Worm (Caenorhabditis elegans): Measurements from ENCODE around the gene oig-3.

The oig-3 gene

ce11 chrV:14719491-14719890 lies 10.0 kb upstream of the oig-3 start, which contains the start of gene R08A2.1:
Gene R08A2.1 (minus strand): TSS chrV:14719591.
- no peak for TF ChIP-seq hnd-1 (tag; optimal IDR thresholded peaks at IDR 0.05)
- no peak for TF ChIP-seq B0310.2 (tag; optimal IDR thresholded peaks at IDR 0.05)
- TF ChIP-seq flt-1 (GFP tag; IDR thresholded peaks at IDR 0.05): no peak
- TF ChIP-seq tbx-37 (GFP tag; conservative IDR thresholded peaks at IDR 0.05): no peak
- TF ChIP-seq ama-1 (optimal IDR thresholded peaks at IDR 0.05): no peak
- no peak for TF ChIP-seq pes-1 (GFP tag; IDR thresholded peaks at IDR 0.05)
- no peak for TF ChIP-seq hmg-4 (GFP tag; optimal IDR thresholded peaks at IDR 0.05)
- TF ChIP-seq ets-7 (tag; optimal IDR thresholded peaks at IDR 0.05): no peak
- no peak for TF ChIP-seq tra-4 (tag; optimal IDR thresholded peaks at IDR 0.05)
- no peak for TF ChIP-seq F13C5.2 (tag; optimal IDR thresholded peaks at IDR 0.05)
- TF ChIP-seq ceh-13 (GFP tag; optimal IDR thresholded peaks at IDR 0.05): no peak
- no peak for TF ChIP-seq hmbx-1 (tag; optimal IDR thresholded peaks at IDR 0.05)
- no peak for TF ChIP-seq tbx-11 (GFP tag; IDR thresholded peaks at IDR 0.05)
- TF ChIP-seq scrt-1 (GFP tag; IDR thresholded peaks at IDR 0.05): no peak
- no peak for TF ChIP-seq aly-1 (tag; optimal IDR thresholded peaks at IDR 0.05)
- TF ChIP-seq ceh-36 (tag; optimal IDR thresholded peaks at IDR 0.05): no peak

DNA sequence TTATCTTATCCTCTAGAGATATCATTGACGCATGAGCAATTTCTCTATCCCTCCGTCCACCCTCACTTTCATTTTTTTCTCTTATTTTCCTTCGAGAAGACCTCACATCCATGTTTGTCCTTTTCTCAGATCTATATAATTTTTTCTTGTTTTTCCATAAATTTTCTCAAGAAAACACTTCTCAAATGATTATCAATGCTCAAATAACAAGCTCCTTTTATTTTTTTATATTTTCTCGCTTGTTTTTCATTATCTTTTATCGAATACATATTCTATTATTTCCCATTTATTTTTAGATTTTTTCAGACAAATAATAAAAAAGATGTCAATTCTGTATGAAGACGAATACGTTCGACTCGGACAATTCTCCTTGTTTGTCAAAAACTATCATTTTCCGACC lies 6.4 kb upstream of the oig-3 start, which contains the start of gene R08A2.7:
TSS of gene R08A2.7 (plus strand) at position 301 of the 400 bp plus-strand sequence.
- TF ChIP-seq hmbx-1 (tag; optimal IDR thresholded peaks at IDR 0.05) (no peak), ceh-13 (GFP tag; optimal IDR thresholded peaks at IDR 0.05) (no peak), flt-1 (GFP tag; IDR thresholded peaks at IDR 0.05) (no peak), F13C5.2 (tag; optimal IDR thresholded peaks at IDR 0.05) (no peak), ceh-36 (tag; optimal IDR thresholded peaks at IDR 0.05) (no peak), scrt-1 (GFP tag; IDR thresholded peaks at IDR 0.05) (no peak), tra-4 (tag; optimal IDR thresholded peaks at IDR 0.05) (no peak), ama-1 (optimal IDR thresholded peaks at IDR 0.05) (no peak), tbx-11 (GFP tag; IDR thresholded peaks at IDR 0.05) (no peak), B0310.2 (tag; optimal IDR thresholded peaks at IDR 0.05) (no peak), pes-1 (GFP tag; IDR thresholded peaks at IDR 0.05) (no peak), sea-1 (GFP tag; conservative IDR thresholded peaks at IDR 0.05) (no peak), aly-1 (tag; optimal IDR thresholded peaks at IDR 0.05) (no peak), hnd-1 (tag; optimal IDR thresholded peaks at IDR 0.05) (no peak), hmg-4 (GFP tag; optimal IDR thresholded peaks at IDR 0.05) (no peak), ets-7 (tag; optimal IDR thresholded peaks at IDR 0.05) (no peak), tbx-37 (GFP tag; conservative IDR thresholded peaks at IDR 0.05) (no peak)

DNA sequence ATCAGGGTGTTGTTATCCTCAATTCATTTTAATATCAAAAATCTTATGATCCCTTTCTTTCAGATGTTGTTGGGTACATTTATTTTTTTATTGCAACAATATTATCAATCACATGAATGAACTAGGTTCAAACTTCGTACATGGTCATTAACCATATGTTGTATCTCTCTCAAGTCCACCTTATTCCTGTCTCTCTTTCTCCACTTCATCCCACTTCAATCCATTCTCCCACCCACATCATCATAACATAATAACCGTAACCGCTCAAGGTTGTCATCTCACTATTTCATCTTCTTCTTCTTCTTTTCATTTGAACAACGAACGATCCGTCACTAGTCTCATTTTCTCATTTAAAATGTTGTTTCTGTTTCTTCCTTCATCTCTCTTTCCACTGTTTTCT lies 4.0 kb upstream of the oig-3 start:
- TF ChIP-seq tbx-11 (GFP tag; IDR thresholded peaks at IDR 0.05) (no peak), ets-7 (tag; optimal IDR thresholded peaks at IDR 0.05) (no peak), flt-1 (GFP tag; IDR thresholded peaks at IDR 0.05) (no peak), tra-4 (tag; optimal IDR thresholded peaks at IDR 0.05) (no peak)

ce11 chrV:14726596-14726995 lies 2.8 kb upstream of the oig-3 start, which contains the start of gene Y50E8A.1:
Gene Y50E8A.1 (plus strand): TSS chrV:14726896.
- no peak for TF ChIP-seq hmg-4 (GFP tag; optimal IDR thresholded peaks at IDR 0.05)
- TF ChIP-seq ceh-13 (GFP tag; optimal IDR thresholded peaks at IDR 0.05): no peak
- TF ChIP-seq ets-7 (tag; optimal IDR thresholded peaks at IDR 0.05): no peak
- no peak for TF ChIP-seq hmbx-1 (tag; optimal IDR thresholded peaks at IDR 0.05)
- no peak for TF ChIP-seq ama-1 (optimal IDR thresholded peaks at IDR 0.05)
- no peak for TF ChIP-seq F13C5.2 (tag; optimal IDR thresholded peaks at IDR 0.05)
- TF ChIP-seq tra-4 (tag; optimal IDR thresholded peaks at IDR 0.05): no peak
- TF ChIP-seq pes-1 (GFP tag; IDR thresholded peaks at IDR 0.05): no peak
- no peak for TF ChIP-seq tbx-11 (GFP tag; IDR thresholded peaks at IDR 0.05)
- TF ChIP-seq aly-1 (tag; optimal IDR thresholded peaks at IDR 0.05): no peak
- no peak for TF ChIP-seq sea-1 (GFP tag; conservative IDR thresholded peaks at IDR 0.05)
- no peak for TF ChIP-seq flt-1 (GFP tag; IDR thresholded peaks at IDR 0.05)
- no peak for TF ChIP-seq ceh-36 (tag; optimal IDR thresholded peaks at IDR 0.05)
- no peak for TF ChIP-seq scrt-1 (GFP tag; IDR thresholded peaks at IDR 0.05)
- no peak for TF ChIP-seq hnd-1 (tag; optimal IDR thresholded peaks at IDR 0.05)
- TF ChIP-seq tbx-37 (GFP tag; conservative IDR thresholded peaks at IDR 0.05): no peak
- no peak for TF ChIP-seq B0310.2 (tag; optimal IDR thresholded peaks at IDR 0.05)

DNA sequence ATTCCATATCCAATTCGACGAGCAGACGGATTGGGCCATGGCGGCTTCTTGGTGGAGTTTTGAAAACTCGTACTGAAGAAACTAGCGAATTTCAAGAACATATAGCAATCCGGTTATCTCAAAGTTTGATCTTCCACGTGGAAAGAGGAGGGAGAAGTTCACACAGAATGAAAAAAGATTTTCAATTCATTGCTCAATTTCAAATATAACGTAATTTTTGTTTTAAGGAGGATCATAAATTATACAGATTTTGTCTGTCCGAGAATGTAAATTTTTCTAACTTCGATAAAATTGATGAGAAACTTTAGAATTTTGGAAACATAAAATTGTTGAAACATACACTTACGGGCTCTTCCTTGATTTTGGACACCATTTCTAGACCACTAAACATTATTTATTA lies 689 bp upstream of the oig-3 start, which contains the start of gene Y50E8A.2:
TSS of gene Y50E8A.2 (minus strand) at position 101 of the 400 bp plus-strand sequence.
- TF ChIP-seq flt-1 (GFP tag; IDR thresholded peaks at IDR 0.05) (no peak), pes-1 (GFP tag; IDR thresholded peaks at IDR 0.05) (no peak), hmg-4 (GFP tag; optimal IDR thresholded peaks at IDR 0.05) (no peak), ceh-13 (GFP tag; optimal IDR thresholded peaks at IDR 0.05) (no peak), tra-4 (tag; optimal IDR thresholded peaks at IDR 0.05) (no peak), ama-1 (optimal IDR thresholded peaks at IDR 0.05) (no peak), hmbx-1 (tag; optimal IDR thresholded peaks at IDR 0.05) (no peak), sea-1 (GFP tag; conservative IDR thresholded peaks at IDR 0.05) (no peak), B0310.2 (tag; optimal IDR thresholded peaks at IDR 0.05) (no peak), ceh-36 (tag; optimal IDR thresholded peaks at IDR 0.05) (no peak), tbx-11 (GFP tag; IDR thresholded peaks at IDR 0.05) (no peak), ets-7 (tag; optimal IDR thresholded peaks at IDR 0.05) (no peak), scrt-1 (GFP tag; IDR thresholded peaks at IDR 0.05) (no peak), hnd-1 (tag; optimal IDR thresholded peaks at IDR 0.05) (no peak), aly-1 (tag; optimal IDR thresholded peaks at IDR 0.05) (no peak)

DNA sequence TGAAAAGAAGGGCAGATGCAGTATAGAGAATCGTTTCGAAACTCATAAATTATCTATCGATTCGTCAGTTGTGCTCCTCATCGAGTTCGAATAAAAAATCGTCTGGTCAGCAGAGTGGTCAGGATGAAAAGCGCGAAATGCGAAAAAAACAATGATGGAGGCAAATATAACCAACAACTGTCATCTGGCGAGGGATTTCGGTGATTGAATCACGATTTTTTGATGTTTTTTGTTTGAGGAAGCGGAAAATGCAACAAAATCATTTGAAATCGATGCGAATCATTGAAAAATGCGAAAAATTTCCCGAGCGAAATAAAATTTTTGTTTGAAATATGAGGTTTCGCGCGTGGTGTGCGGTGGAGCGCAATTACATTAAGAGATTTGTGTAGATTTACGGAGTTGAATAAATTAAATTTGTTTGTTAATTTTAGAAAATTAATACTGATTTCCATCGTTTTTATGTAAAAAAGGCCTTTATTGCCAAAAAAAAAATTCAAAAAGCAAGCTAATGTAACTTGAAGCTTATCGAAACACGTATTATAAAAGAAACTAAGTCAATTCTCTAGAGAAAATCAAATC lies 4.8 kb downstream of the oig-3 start, which contains the start of gene unc-61:
TSS of gene unc-61 (minus strand) at position 51 of the 579 bp plus-strand sequence.
- TF ChIP-seq hmg-4 (GFP tag; optimal IDR thresholded peaks at IDR 0.05) (no peak), F13C5.2 (tag; optimal IDR thresholded peaks at IDR 0.05) (no peak), tbx-37 (GFP tag; conservative IDR thresholded peaks at IDR 0.05) (no peak), ama-1 (optimal IDR thresholded peaks at IDR 0.05) (no peak), ceh-13 (GFP tag; optimal IDR thresholded peaks at IDR 0.05) (no peak), flt-1 (GFP tag; IDR thresholded peaks at IDR 0.05) (no peak)

ce11 chrV:14736851-14737250 lies 7.4 kb downstream of the oig-3 start, which contains the start of gene Y50E8A.5:
Gene Y50E8A.5 (minus strand): TSS chrV:14736951.
- TF ChIP-seq hmg-4 (GFP tag; optimal IDR thresholded peaks at IDR 0.05) (no peak), ceh-36 (tag; optimal IDR thresholded peaks at IDR 0.05) (no peak), tbx-37 (GFP tag; conservative IDR thresholded peaks at IDR 0.05) (no peak), flt-1 (GFP tag; IDR thresholded peaks at IDR 0.05) (no peak), scrt-1 (GFP tag; IDR thresholded peaks at IDR 0.05) (no peak), hnd-1 (tag; optimal IDR thresholded peaks at IDR 0.05) (no peak), aly-1 (tag; optimal IDR thresholded peaks at IDR 0.05) (no peak), sea-1 (GFP tag; conservative IDR thresholded peaks at IDR 0.05) (no peak), pes-1 (GFP tag; IDR thresholded peaks at IDR 0.05) (no peak), tbx-11 (GFP tag; IDR thresholded peaks at IDR 0.05) (no peak), B0310.2 (tag; optimal IDR thresholded peaks at IDR 0.05) (no peak), hmbx-1 (tag; optimal IDR thresholded peaks at IDR 0.05) (no peak), tra-4 (tag; optimal IDR thresholded peaks at IDR 0.05) (no peak), ets-7 (tag; optimal IDR thresholded peaks at IDR 0.05) (no peak), ceh-13 (GFP tag; optimal IDR thresholded peaks at IDR 0.05) (no peak), ama-1 (optimal IDR thresholded peaks at IDR 0.05) (no peak)
